Worm (Caenorhabditis elegans) whole organism, early embryonic: ENCODE data around the gene tbc-18.

Experiments
- B0310.2 ChIP-seq: sonication (generic microtip); optimal IDR thresholded peaks from 2 replicates; lab custom pipeline; 2016; ENCODE audit warnings: mild to moderate bottlenecking, missing genetic modification characterization, missing compliant biosample characterization
- F13C5.2 ChIP-seq: sonication (generic microtip); optimal IDR thresholded peaks from 2 replicates; lab custom pipeline; 2017; ENCODE audit warnings: mild to moderate bottlenecking, missing genetic modification characterization, inconsistent platforms, missing compliant biosample characterization
- aly-1 ChIP-seq: sonication (generic microtip); optimal IDR thresholded peaks from 2 replicates; lab custom pipeline; 2016; ENCODE audit warnings: missing genetic modification characterization, missing compliant biosample characterization
- ama-1 ChIP-seq: fragments of 150-350 bp; optimal IDR thresholded peaks from 2 replicates; lab custom pipeline; 2014
- ceh-36 ChIP-seq: sonication (generic microtip); optimal IDR thresholded peaks from 2 replicates; lab custom pipeline; 2016; ENCODE audit warnings: missing genetic modification characterization, inconsistent platforms, missing compliant biosample characterization
- ets-7 ChIP-seq: sonication (generic microtip); optimal IDR thresholded peaks from 2 replicates; lab custom pipeline; 2016; ENCODE audit warnings: missing genotype, missing genetic modification characterization, missing compliant biosample characterization
- flt-1 ChIP-seq: fragments of 200-800 bp; sonication (Bioruptor generic); IDR thresholded peaks from 2 replicates; pipeline ENCODE4 v1.3.6; 2022; ENCODE audit warnings: missing genetic modification characterization, missing compliant biosample characterization
- hmbx-1 ChIP-seq: sonication (generic microtip); optimal IDR thresholded peaks from 2 replicates; lab custom pipeline; 2016; ENCODE audit warnings: mild to moderate bottlenecking, missing genetic modification characterization, missing compliant biosample characterization
- hmg-4 ChIP-seq: fragments of 200-800 bp; sonication (Bioruptor generic); optimal IDR thresholded peaks from 2 replicates; lab custom pipeline; 2018; ENCODE audit warnings: mild to moderate bottlenecking, missing genetic modification characterization, missing compliant biosample characterization
- hnd-1 ChIP-seq: sonication (generic microtip); optimal IDR thresholded peaks from 2 replicates; lab custom pipeline; 2016; ENCODE audit warnings: missing genetic modification characterization, missing compliant biosample characterization
- pes-1 ChIP-seq: fragments of 200-800 bp; sonication (Bioruptor generic); IDR thresholded peaks from 2 replicates; pipeline ENCODE4 v1.3.6; 2022; ENCODE audit warnings: missing genetic modification reagents, missing genetic modification characterization, missing compliant biosample characterization
- scrt-1 ChIP-seq: fragments of 200-800 bp; sonication (Bioruptor generic); IDR thresholded peaks from 2 replicates; pipeline ENCODE4 v1.3.6; 2022; ENCODE audit warnings: missing genetic modification characterization, missing compliant biosample characterization
- sea-1 ChIP-seq: fragments of 200-800 bp; sonication (Bioruptor generic); conservative IDR thresholded peaks from 2 replicates; pipeline ENCODE4 v1.3.6; 2022; ENCODE audit warnings: missing genetic modification characterization, missing compliant biosample characterization
- tbx-11 ChIP-seq: fragments of 200-800 bp; sonication (Bioruptor generic); IDR thresholded peaks from 2 replicates; pipeline ENCODE4 v1.3.6; 2022; ENCODE audit warnings: missing genetic modification characterization, missing compliant biosample characterization

DNA sequence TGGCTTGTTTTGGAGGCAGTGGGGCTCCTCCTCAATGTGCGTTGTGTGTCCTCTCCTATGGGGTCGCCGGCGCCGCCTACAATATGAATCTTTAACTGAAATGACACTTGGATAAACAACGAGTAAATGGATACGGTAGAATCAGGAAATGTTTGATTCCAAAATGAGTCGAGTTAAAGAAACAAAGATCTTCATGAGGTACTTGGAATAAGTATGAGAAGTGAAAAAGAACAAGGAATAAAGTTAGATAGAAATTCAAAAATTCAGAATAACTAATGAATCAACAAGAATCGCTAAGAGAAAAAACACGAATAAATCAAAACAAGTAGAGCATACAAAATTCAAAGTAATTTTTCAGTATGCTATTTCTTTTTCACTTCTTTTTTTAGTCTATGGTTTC lies 27.4 kb upstream of the tbc-18 start, which contains the start of gene npr-28:
- TF ChIP-seq ets-7: no peak
- no peak for TF ChIP-seq ama-1 (lab: Kevin White, UChicago)
- TF ChIP-seq hmbx-1 (tag; lab: Kevin White, UChicago): no peak
- TF ChIP-seq flt-1 (GFP tag; lab: Robert Waterston, UW): no peak
- no peak for TF ChIP-seq tbx-11 (GFP tag; lab: Robert Waterston, UW)
- TF ChIP-seq F13C5.2 (tag; lab: Kevin White, UChicago): no peak
- no peak for TF ChIP-seq scrt-1 (GFP tag; lab: Robert Waterston, UW)
- no peak for TF ChIP-seq hmg-4 (GFP tag; lab: Kevin White, UChicago)
- TF ChIP-seq ceh-36 (tag; lab: Kevin White, UChicago): no peak
- no peak for TF ChIP-seq hnd-1 (tag; lab: Kevin White, UChicago)
- no peak for TF ChIP-seq pes-1 (GFP tag; lab: Robert Waterston, UW)
- TF ChIP-seq sea-1: no peak
- TF ChIP-seq aly-1 (tag; lab: Kevin White, UChicago): no peak
- TF ChIP-seq B0310.2: no peak
